Worm (Caenorhabditis elegans) whole organism, L3 larva: ENCODE data around the gene gtf-2F2.

ENCODE experiments used
- lin-15B ChIP-seq: fragments of 150-350 bp; optimal IDR thresholded peaks from 2 replicates; lab custom pipeline; 2014; ENCODE audit warnings: missing biosample characterization, missing genetic modification characterization
- nhr-67 ChIP-seq: fragments of 150-350 bp; optimal IDR thresholded peaks from 2 replicates; lab custom pipeline; 2014; ENCODE audit warnings: missing biosample characterization, missing genetic modification characterization
- pha-4 ChIP-seq: fragments of 150-350 bp; optimal IDR thresholded peaks from 2 replicates; lab custom pipeline; 2014; ENCODE audit warnings: missing biosample characterization, missing genetic modification reagents, missing genetic modification characterization
- ztf-11 ChIP-seq: fragments of 150-350 bp; optimal IDR thresholded peaks from 2 replicates; lab custom pipeline; 2014; ENCODE audit warnings: missing biosample characterization, missing genetic modification characterization

- no peak for TF ChIP-seq pha-4 (tag; lab: Kevin White, UChicago)
- no peak for TF ChIP-seq ztf-11 (tag; lab: Kevin White, UChicago)
- TF ChIP-seq nhr-67 (tag; lab: Kevin White, UChicago), result no peak
- TF ChIP-seq lin-15B (tag; lab: Kevin White, UChicago), result no peak
These were observed 53.7 kb downstream of the gtf-2F2 start for ce11 chrV:19047442-19047841.
